Worm (Caenorhabditis elegans) whole organism, L4 larva: ENCODE data around the gene W09G10.9.

Source experiments
- lin-13 ChIP-seq: fragments of 150-350 bp; optimal IDR thresholded peaks from 2 replicates; lab custom pipeline; 2014; ENCODE audit warnings: missing biosample characterization, missing genetic modification reagents, missing genetic modification characterization
- lsy-2 ChIP-seq, 2 experiments: fragments of 150-350 bp in 1 of 2; sonication (generic microtip) in 1 of 2; optimal IDR thresholded peaks; 2 replicates each; lab custom pipeline; 2014 to 2017; ENCODE audit warnings: missing biosample characterization in 2 of 2, missing genetic modification characterization in 2 of 2
- mep-1 ChIP-seq: fragments of 150-350 bp; sonication (generic microtip); optimal IDR thresholded peaks from 3 replicates; lab custom pipeline; 2014; ENCODE audit warnings: missing biosample characterization, missing genetic modification characterization
- php-3 ChIP-seq: fragments of 200-800 bp; sonication (Bioruptor generic); IDR thresholded peaks from 2 replicates; pipeline ENCODE4 v1.3.6; 2022; ENCODE audit warnings: missing genetic modification reagents, missing genetic modification characterization, missing compliant biosample characterization
- unc-130 ChIP-seq: sonication (generic microtip); optimal IDR thresholded peaks from 2 replicates; lab custom pipeline; 2016; ENCODE audit warnings: missing genetic modification reagents, missing genetic modification characterization, missing compliant biosample characterization

ce11 chrII:3547282-3547681 lies 25.7 kb downstream of the W09G10.9 start:
- TF ChIP-seq php-3 = no peak
- TF ChIP-seq mep-1 (tag; lab: Kevin White, UChicago) = peak; percentile 37
- no peak for TF ChIP-seq unc-130
- no peak for TF ChIP-seq lin-13 (GFP tag; lab: Kevin White, UChicago)
- TF ChIP-seq lsy-2 (tag; optimal IDR thresholded peaks at IDR 0.05; lab: Kevin White, UChicago) = peak; percentile 7 to 69
